Worm (Caenorhabditis elegans): Measurements from ENCODE around the gene srh-131.

DNA sequence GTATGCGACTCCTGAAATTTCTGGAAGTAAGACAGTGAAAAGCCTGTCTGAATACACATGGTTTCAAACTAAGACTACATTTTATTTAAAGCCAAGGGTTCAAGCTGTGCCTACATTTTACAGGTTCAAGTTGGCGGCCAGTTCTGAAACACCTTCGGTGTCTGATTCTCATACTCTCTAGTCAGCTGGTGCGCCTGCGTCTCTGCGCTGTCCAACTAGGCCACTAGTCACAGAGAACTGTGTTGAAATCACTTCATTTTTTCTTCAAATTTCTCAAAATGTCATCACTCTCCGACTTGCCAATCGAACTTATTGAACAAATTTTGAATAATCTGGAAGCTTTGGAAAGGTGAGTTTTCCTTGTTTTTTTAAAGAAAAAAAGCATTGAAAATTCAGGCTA, 38.7 kb upstream of the srh-131 start, which contains the start of gene fbxa-90:
- TF ChIP-seq W03F9.2 (tag; optimal IDR thresholded peaks at IDR 0.05) (no peak), him-1 (tag; optimal IDR thresholded peaks at IDR 0.05) (no peak)

Data from whole organism, L4/young adult.